Worm (Caenorhabditis elegans): ENCODE measurements around the gene cyp-34A6.

cyp-34A6 gene

DNA sequence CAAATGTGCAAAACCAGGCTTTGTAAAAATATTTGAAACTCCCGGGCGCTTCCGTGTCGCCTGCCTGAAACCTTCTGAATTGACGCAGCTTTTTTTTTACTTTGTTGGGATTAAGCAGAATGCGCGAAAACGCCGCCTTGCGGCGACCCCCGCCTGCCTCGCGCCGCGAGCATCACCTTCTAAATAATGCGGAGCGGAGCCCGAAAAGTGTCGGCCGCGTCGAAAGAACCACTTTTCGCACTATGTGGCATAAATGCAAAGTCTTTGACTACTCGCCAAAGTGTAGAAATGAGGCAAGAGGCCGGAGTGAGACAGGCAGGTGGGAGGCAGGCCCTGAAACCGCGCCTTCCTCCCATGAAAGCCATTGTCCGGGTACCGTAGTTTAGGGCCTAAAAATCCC lies 48.0 kb downstream of the cyp-34A6 start:
- no peak for TF ChIP-seq pes-1 (GFP tag; IDR thresholded peaks at IDR 0.05)
- no peak for TF ChIP-seq tra-4 (tag; optimal IDR thresholded peaks at IDR 0.05)
- no peak for TF ChIP-seq aly-1 (tag; optimal IDR thresholded peaks at IDR 0.05)
- TF ChIP-seq scrt-1 (GFP tag; IDR thresholded peaks at IDR 0.05) = no peak
- no peak for TF ChIP-seq ama-1 (optimal IDR thresholded peaks at IDR 0.05)
- no peak for TF ChIP-seq sea-1 (GFP tag; conservative IDR thresholded peaks at IDR 0.05)
- TF ChIP-seq hmg-4 (GFP tag; optimal IDR thresholded peaks at IDR 0.05) = no peak
- TF ChIP-seq ets-7 (tag; optimal IDR thresholded peaks at IDR 0.05) = no peak
- TF ChIP-seq hmbx-1 (tag; optimal IDR thresholded peaks at IDR 0.05) = no peak

DNA sequence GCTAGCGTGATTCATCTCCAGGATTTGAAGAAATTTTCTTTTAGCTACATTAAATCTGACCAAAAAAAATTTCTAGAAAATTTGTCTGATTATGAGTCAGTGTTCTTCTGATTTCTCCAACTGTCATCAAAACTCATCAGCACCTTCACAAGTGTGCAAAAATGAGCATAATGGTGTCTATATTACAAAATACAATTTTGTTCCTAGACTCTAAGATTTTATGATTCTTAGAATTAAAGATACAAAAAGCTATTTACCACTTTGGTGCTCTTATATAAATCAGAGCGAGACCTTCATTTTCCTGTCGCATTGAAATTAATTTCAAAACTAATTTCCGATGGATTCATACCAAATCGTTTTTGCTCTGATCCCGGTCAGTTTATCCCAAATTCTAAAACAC lies 48.7 kb downstream of the cyp-34A6 start, which contains the start of gene srx-68:
TSS of gene srx-68 (plus strand) at position 301 of the 400 bp plus-strand sequence.
- TF ChIP-seq flt-1 (GFP tag; IDR thresholded peaks at IDR 0.05) (no peak), B0310.2 (tag; optimal IDR thresholded peaks at IDR 0.05) (no peak), pes-1 (GFP tag; IDR thresholded peaks at IDR 0.05) (no peak), F13C5.2 (tag; optimal IDR thresholded peaks at IDR 0.05) (no peak), tbx-11 (GFP tag; IDR thresholded peaks at IDR 0.05) (no peak), ceh-13 (GFP tag; optimal IDR thresholded peaks at IDR 0.05) (no peak), ceh-36 (tag; optimal IDR thresholded peaks at IDR 0.05) (no peak), scrt-1 (GFP tag; IDR thresholded peaks at IDR 0.05) (no peak), aly-1 (tag; optimal IDR thresholded peaks at IDR 0.05) (no peak), hmg-4 (GFP tag; optimal IDR thresholded peaks at IDR 0.05) (no peak)

All from whole organism, early embryonic.